Fruit fly (Drosophila melanogaster): ENCODE measurements around the gene CG33928.

Gene CG33928

DNA sequence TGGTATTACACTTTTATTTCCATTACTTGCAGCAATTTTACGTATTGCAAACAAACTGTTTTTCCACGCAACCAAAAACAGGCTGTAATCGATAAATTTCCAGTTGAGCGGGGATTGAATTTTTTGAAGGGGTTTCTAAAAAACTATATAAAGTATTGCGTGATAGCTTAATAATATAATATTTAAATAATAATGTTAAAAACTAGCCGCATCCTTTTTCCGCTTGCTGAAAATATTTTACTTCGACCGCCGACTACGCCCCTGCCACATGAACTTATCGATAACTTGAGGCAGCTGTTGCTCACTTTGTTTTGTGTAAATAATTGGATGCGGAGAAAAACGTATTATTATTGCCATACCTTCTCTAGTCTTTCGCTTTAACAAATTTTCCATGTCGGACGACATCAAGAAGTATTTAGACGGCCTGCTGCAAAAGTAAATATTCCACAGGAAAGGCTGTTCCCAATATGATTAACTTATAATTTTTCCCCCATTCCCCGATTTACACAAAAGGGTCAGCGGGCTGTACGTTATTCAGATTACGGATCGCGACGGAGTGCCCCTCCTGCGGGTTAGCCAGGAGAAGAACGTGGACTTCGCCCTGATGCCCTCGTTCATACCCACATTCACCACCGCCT lies 44.7 kb upstream of the CG33928 start, which contains the start of the genes fws and Lamtor3 (continued):
- TF ChIP-seq HHEX (GFP tag; optimal IDR thresholded peaks at IDR 0.05): peak; percentile 98
- TF ChIP-seq Dfd (GFP tag; optimal IDR thresholded peaks at IDR 0.05): no peak
- TF ChIP-seq tll (GFP tag; optimal IDR thresholded peaks at IDR 0.05): peak in 1 of 2 experiments; percentile 38
- no peak for TF ChIP-seq Sin3A (optimal IDR thresholded peaks at IDR 0.05)
- peak; percentile 83 for TF ChIP-seq CG1647 (GFP tag; optimal IDR thresholded peaks at IDR 0.05)
- TF ChIP-seq caup (GFP tag; optimal IDR thresholded peaks at IDR 0.05; ENCODE audit: severe bottlenecking): peak; percentile 97
- TF ChIP-seq sens-2 (GFP tag; IDR thresholded peaks at IDR 0.05): peak; percentile 98
- peak; percentile 96 for TF ChIP-seq CG17385 (GFP tag; optimal IDR thresholded peaks at IDR 0.05)
- peak; percentile 100 for TF ChIP-seq CG34422 (GFP tag; IDR thresholded peaks at IDR 0.05)
- peak; percentile 96 for TF ChIP-seq Fer1 (GFP tag; optimal IDR thresholded peaks at IDR 0.05)
- TF ChIP-seq pho (GFP tag; optimal IDR thresholded peaks at IDR 0.05): peak; percentile 88
- TF ChIP-seq CG7963 (GFP tag; IDR thresholded peaks at IDR 0.05; ENCODE audit: partially characterized antibody): 0 out of 3 replicates have a peak, but pooled peaks have one; percentile 43
- TF ChIP-seq cad (GFP tag; optimal IDR thresholded peaks at IDR 0.05): no peak
- no peak for TF ChIP-seq insv (GFP tag; optimal IDR thresholded peaks at IDR 0.05)
- TF ChIP-seq jigr1 (GFP tag; IDR thresholded peaks at IDR 0.05): peak; percentile 96
- TF ChIP-seq C15 (GFP tag; IDR thresholded peaks at IDR 0.05): peak; percentile 98
- peak; percentile 99 for TF ChIP-seq Aef1 (GFP tag; IDR thresholded peaks at IDR 0.05)
- peak; percentile 95 for TF ChIP-seq CrebB (tag; optimal IDR thresholded peaks at IDR 0.05)
- TF ChIP-seq CG1602 (GFP tag; optimal IDR thresholded peaks at IDR 0.05): peak; percentile 97
- TF ChIP-seq CG7357 (GFP tag; IDR thresholded peaks at IDR 0.05): peak; percentile 97
- peak; percentile 98 for TF ChIP-seq Ssrp (tag; optimal IDR thresholded peaks at IDR 0.05)
- TF ChIP-seq CG10462 (GFP tag; optimal IDR thresholded peaks at IDR 0.05): peak; percentile 95
- no peak for TF ChIP-seq D (optimal IDR thresholded peaks at IDR 0.05)
- TF ChIP-seq D (GFP tag; optimal IDR thresholded peaks at IDR 0.05): peak; percentile 96
- peak; percentile 99 for TF ChIP-seq ara (GFP tag; IDR thresholded peaks at IDR 0.05)
- peak; percentile 75 for TF ChIP-seq crol (GFP tag; IDR thresholded peaks at IDR 0.05)
- TF ChIP-seq Usf (GFP tag; optimal IDR thresholded peaks at IDR 0.05): peak; percentile 97
- TF ChIP-seq PHDP (tag; optimal IDR thresholded peaks at IDR 0.05): peak; percentile 99
- peak; percentile 90 for TF ChIP-seq Bteb2 (GFP tag; optimal IDR thresholded peaks at IDR 0.05)
- TF ChIP-seq CG8944 (GFP tag; optimal IDR thresholded peaks at IDR 0.05): peak; percentile 75
- peak; percentile 94 for TF ChIP-seq CG15011 (GFP tag; optimal IDR thresholded peaks at IDR 0.05)
- peak; percentile 79 to 98 for TF ChIP-seq dpn (GFP tag; optimal IDR thresholded peaks at IDR 0.05)
- TF ChIP-seq gcm (GFP tag; optimal IDR thresholded peaks at IDR 0.05): peak; percentile 97
- peak; percentile 96 for TF ChIP-seq D19B (GFP tag; optimal IDR thresholded peaks at IDR 0.05)
- peak; percentile 92 for TF ChIP-seq twi (tag; optimal IDR thresholded peaks at IDR 0.05)
- peak; percentile 91 for TF ChIP-seq CG10267 (tag; optimal IDR thresholded peaks at IDR 0.05)
- TF ChIP-seq cwo (GFP tag; optimal IDR thresholded peaks at IDR 0.05): peak; percentile 95
- peak; percentile 82 for TF ChIP-seq CG1603 (tag; optimal IDR thresholded peaks at IDR 0.05)
- peak; percentile 99 for TF ChIP-seq Rfx (GFP tag; IDR thresholded peaks at IDR 0.05)
- peak; percentile 91 for TF ChIP-seq corto (GFP tag; optimal IDR thresholded peaks at IDR 0.05)
- peak; percentile 42; the same call in 1 of the 2 replicates for TF ChIP-seq ato (GFP tag; IDR thresholded peaks at IDR 0.05; ENCODE audit: partially characterized antibody)
- peak; percentile 52 for TF ChIP-seq CG16813 (GFP tag; IDR thresholded peaks at IDR 0.05; ENCODE audit: partially characterized antibody)
- peak; percentile 99 for TF ChIP-seq CG5953 (GFP tag; IDR thresholded peaks at IDR 0.05)
- peak; percentile 98 for TF ChIP-seq ind (GFP tag; optimal IDR thresholded peaks at IDR 0.05)
- TF ChIP-seq CG11696 (GFP tag; IDR thresholded peaks at IDR 0.05): peak; percentile 94
- TF ChIP-seq toy (GFP tag; IDR thresholded peaks at IDR 0.05): peak; percentile 98
- TF ChIP-seq CG42726 (GFP tag; IDR thresholded peaks at IDR 0.05; ENCODE audit: partially characterized antibody): 0 out of 2 replicates have a peak, but pooled peaks have one; percentile 28
- TF ChIP-seq Adf1 (GFP tag; IDR thresholded peaks at IDR 0.05): peak; percentile 89
- TF ChIP-seq Taf1 (GFP tag; IDR thresholded peaks at IDR 0.05): peak; percentile 99
- TF ChIP-seq sqz (GFP tag; optimal IDR thresholded peaks at IDR 0.05): peak; percentile 91
